Worm (Caenorhabditis elegans) whole organism, L4 larva: Measurements from ENCODE around the gene osm-7.
A peak's percentile ranks its signal among the peaks of the same experiment; 100 is the strongest.

Source experiments
- D1046.2 ChIP-seq: fragments of 200-800 bp; sonication (Bioruptor generic); IDR thresholded peaks from 2 replicates; pipeline ENCODE4 v1.3.6; 2022; ENCODE audit warnings: missing genetic modification characterization, missing compliant biosample characterization
- F10B5.3 ChIP-seq: sonication (generic microtip); optimal IDR thresholded peaks from 2 replicates; lab custom pipeline; 2016; ENCODE audit warnings: mild to moderate bottlenecking, missing genetic modification characterization, missing compliant biosample characterization
- F26F4.8 ChIP-seq: fragments of 200-800 bp; sonication (Bioruptor generic); conservative IDR thresholded peaks from 2 replicates; pipeline ENCODE4 v1.3.6; 2022; ENCODE audit warnings: missing genetic modification characterization, missing compliant biosample characterization
- F44E2.7 ChIP-seq: fragments of 200-800 bp; sonication (Bioruptor generic); IDR thresholded peaks from 2 replicates; pipeline ENCODE4 v2.1.2; 2022; ENCODE audit warnings: missing genetic modification characterization, missing compliant biosample characterization
- ZK337.2 ChIP-seq: fragments of 200-800 bp; sonication (Bioruptor generic); IDR thresholded peaks from 2 replicates; pipeline ENCODE4 v1.3.6; 2022; ENCODE audit warnings: missing genetic modification reagents, missing genetic modification characterization, missing compliant biosample characterization
- aha-1 ChIP-seq: fragments of 150-350 bp; peaks from one replicate; lab custom pipeline; 2014; ENCODE audit warnings: missing biosample characterization, missing genetic modification characterization
- cey-2 ChIP-seq: sonication (generic microtip); optimal IDR thresholded peaks from 3 replicates; lab custom pipeline; 2017; ENCODE audit warnings: missing genetic modification characterization, mild to moderate bottlenecking, missing compliant biosample characterization, antibody characterized with exemption, borderline replicate concordance; ENCODE audit not compliant: insufficient read depth
- daf-16 ChIP-seq, 3 experiments: sonication (generic microtip); optimal IDR thresholded peaks; 2 replicates each; lab custom pipeline; 2016 to 2017; ENCODE audit warnings: missing genetic modification characterization in 3 of 3, missing genetic modification reagents in 3 of 3, mild to moderate bottlenecking in 2 of 3, missing compliant biosample characterization in 2 of 3, missing biosample characterization in 1 of 3, moderate library complexity in 1 of 3
- dmd-6 ChIP-seq: fragments of 200-800 bp; sonication (Bioruptor generic); IDR thresholded peaks from 2 replicates; pipeline ENCODE4 v1.3.6; 2022; ENCODE audit warnings: missing genetic modification reagents, missing genetic modification characterization, missing compliant biosample characterization
- dve-1 ChIP-seq: sonication (generic microtip); optimal IDR thresholded peaks from 2 replicates; lab custom pipeline; 2017; ENCODE audit warnings: antibody characterized with exemption, mild to moderate bottlenecking, missing genetic modification characterization, missing compliant biosample characterization; ENCODE audit not compliant: insufficient read depth
- egl-43 ChIP-seq: fragments of 200-800 bp; sonication (Bioruptor generic); IDR thresholded peaks from 2 replicates; pipeline ENCODE4 v1.3.6; 2022; ENCODE audit warnings: missing genetic modification reagents, missing genetic modification characterization, missing compliant biosample characterization
- fos-1 ChIP-seq: fragments of 150-350 bp; optimal IDR thresholded peaks from 2 replicates; lab custom pipeline; 2014; ENCODE audit warnings: missing biosample characterization, missing genetic modification characterization
- hif-1 ChIP-seq, 2 experiments: sonication (generic microtip); optimal IDR thresholded peaks; 2 replicates each; lab custom pipeline; 2016 to 2017; ENCODE audit warnings: missing compliant biosample characterization in 2 of 2, missing genetic modification characterization in 2 of 2, missing genetic modification reagents in 2 of 2, missing genotype in 2 of 2, mild to moderate bottlenecking in 1 of 2
- hlh-11 ChIP-seq: fragments of 200-800 bp; sonication (Bioruptor generic); optimal IDR thresholded peaks from 2 replicates; lab custom pipeline; 2018; ENCODE audit warnings: mild to moderate bottlenecking, missing genetic modification characterization, missing compliant biosample characterization
- hlh-30 ChIP-seq: sonication (generic microtip); optimal IDR thresholded peaks from 2 replicates; lab custom pipeline; 2017; ENCODE audit warnings: antibody characterized with exemption, mild to moderate bottlenecking, missing genetic modification characterization, missing compliant biosample characterization; ENCODE audit not compliant: insufficient read depth
- lin-1 ChIP-seq: fragments of 200-800 bp; sonication (Bioruptor generic); IDR thresholded peaks from 2 replicates; pipeline ENCODE4 v1.3.6; 2022; ENCODE audit warnings: missing genetic modification reagents, missing genetic modification characterization, missing compliant biosample characterization
- lin-13 ChIP-seq: fragments of 150-350 bp; optimal IDR thresholded peaks from 2 replicates; lab custom pipeline; 2014; ENCODE audit warnings: missing biosample characterization, missing genetic modification reagents, missing genetic modification characterization
- mdt-29 ChIP-seq: fragments of 200-800 bp; sonication (Bioruptor generic); IDR thresholded peaks from 2 replicates; pipeline ENCODE4 v1.3.6; 2022; ENCODE audit warnings: missing genetic modification reagents, missing genetic modification characterization, missing compliant biosample characterization
- mep-1 ChIP-seq: fragments of 150-350 bp; sonication (generic microtip); optimal IDR thresholded peaks from 3 replicates; lab custom pipeline; 2014; ENCODE audit warnings: missing biosample characterization, missing genetic modification characterization
- mxl-3 ChIP-seq: fragments of 200-800 bp; sonication (Bioruptor generic); optimal IDR thresholded peaks from 2 replicates; lab custom pipeline; 2018; ENCODE audit warnings: mild to moderate bottlenecking, missing genetic modification characterization, missing compliant biosample characterization
- nhr-10 ChIP-seq: fragments of 150-350 bp; optimal IDR thresholded peaks from 2 replicates; lab custom pipeline; 2014; ENCODE audit warnings: missing biosample characterization, missing genetic modification characterization
- nhr-102 ChIP-seq: sonication (generic microtip); optimal IDR thresholded peaks from 2 replicates; lab custom pipeline; 2016; ENCODE audit warnings: mild to moderate bottlenecking, missing genetic modification characterization, moderate library complexity, missing compliant biosample characterization
- nhr-111 ChIP-seq: fragments of 200-800 bp; sonication (Bioruptor generic); optimal IDR thresholded peaks from 2 replicates; lab custom pipeline; 2018; ENCODE audit warnings: mild to moderate bottlenecking, missing genetic modification characterization, missing compliant biosample characterization
- nhr-28 ChIP-seq: fragments of 150-350 bp; optimal IDR thresholded peaks from 2 replicates; lab custom pipeline; 2014; ENCODE audit warnings: missing biosample characterization, missing genetic modification characterization
- nhr-48 ChIP-seq: sonication (generic microtip); optimal IDR thresholded peaks from 2 replicates; lab custom pipeline; 2016; ENCODE audit warnings: mild to moderate bottlenecking, missing genetic modification characterization, missing compliant biosample characterization
- nhr-77 ChIP-seq: fragments of 150-350 bp; optimal IDR thresholded peaks from 2 replicates; lab custom pipeline; 2014; ENCODE audit warnings: missing biosample characterization, missing genetic modification characterization
- pha-4 ChIP-seq, 2 experiments: fragments of 150-350 bp in 1 of 2; fragments of 200-800 bp in 1 of 2; sonication (Bioruptor generic) in 1 of 2; IDR thresholded peaks in 1 of 2; optimal IDR thresholded peaks in 1 of 2; 2 replicates each; pipeline versions ENCODE4 v1.3.6 to Lab custom; 2014 to 2022; ENCODE audit warnings: missing genetic modification characterization in 2 of 2, missing genetic modification reagents in 2 of 2, missing biosample characterization in 1 of 2, missing compliant biosample characterization in 1 of 2
- pqm-1 ChIP-seq: sonication (generic microtip); optimal IDR thresholded peaks from 2 replicates; lab custom pipeline; 2017; ENCODE audit warnings: missing biosample characterization, missing genetic modification characterization
- set-16 ChIP-seq: fragments of 200-800 bp; sonication (Bioruptor generic); IDR thresholded peaks from 2 replicates; pipeline ENCODE4 v1.3.6; 2022; ENCODE audit warnings: missing genetic modification reagents, missing genetic modification characterization, missing compliant biosample characterization
- spr-1 ChIP-seq: sonication (generic microtip); optimal IDR thresholded peaks from 2 replicates; lab custom pipeline; 2016; ENCODE audit warnings: mild to moderate bottlenecking, missing genetic modification characterization, missing compliant biosample characterization
- spr-3 ChIP-seq: fragments of 200-800 bp; sonication (Bioruptor generic); optimal IDR thresholded peaks from 2 replicates; lab custom pipeline; 2018; ENCODE audit warnings: mild to moderate bottlenecking, missing genetic modification characterization, missing compliant biosample characterization
- tra-1 ChIP-seq: fragments of 200-800 bp; sonication (Bioruptor generic); IDR thresholded peaks from 2 replicates; pipeline ENCODE4 v1.3.6; 2022; ENCODE audit warnings: missing genetic modification reagents, missing genetic modification characterization, missing compliant biosample characterization
- unc-62 ChIP-seq, 3 experiments: fragments of 150-350 bp in 1 of 3; sonication (generic microtip); optimal IDR thresholded peaks in 2 of 3; peaks in 1 of 3; 1 replicate in 1 of 3; 2 replicates in 2 of 3; lab custom pipeline; 2014 to 2017; ENCODE audit warnings: missing biosample characterization in 3 of 3, missing genetic modification characterization in 3 of 3, missing genetic modification reagents in 3 of 3, missing genotype in 1 of 3
- zag-1 ChIP-seq: fragments of 150-350 bp; optimal IDR thresholded peaks from 2 replicates; lab custom pipeline; 2014; ENCODE audit warnings: missing biosample characterization, missing genetic modification characterization
- zip-2 ChIP-seq: fragments of 150-350 bp; optimal IDR thresholded peaks from 2 replicates; lab custom pipeline; 2014; ENCODE audit warnings: missing biosample characterization, missing genetic modification characterization

osm-7 gene

ce11 chrIII:13604834-13605233 lies 28.9 kb downstream of the osm-7 start:
- TF ChIP-seq egl-43 (GFP tag; lab: Robert Waterston, UW) (peak; percentile 35; the same call in 1 of the 2 replicates), set-16 (GFP tag; lab: Robert Waterston, UW) (peak; percentile 94), nhr-77 (tag; lab: Kevin White, UChicago) (no peak), F10B5.3 (tag; lab: Kevin White, UChicago) (no peak), F26F4.8 (GFP tag; lab: Robert Waterston, UW) (0 out of 2 replicates have a peak, but pooled peaks have one; percentile 6), pha-4 (GFP tag; IDR thresholded peaks at IDR 0.05; lab: Robert Waterston, UW) (0 out of 2 replicates have a peak, but pooled peaks have one; percentile 13), pha-4 (tag; optimal IDR thresholded peaks at IDR 0.05; lab: Kevin White, UChicago) (no peak), nhr-111 (GFP tag; lab: Kevin White, UChicago) (peak; percentile 6), F44E2.7 (GFP tag; lab: Robert Waterston, UW) (0 out of 2 replicates have a peak, but pooled peaks have one; percentile 63), zag-1 (tag; lab: Kevin White, UChicago) (no peak), spr-3 (peak; percentile 57)

DNA sequence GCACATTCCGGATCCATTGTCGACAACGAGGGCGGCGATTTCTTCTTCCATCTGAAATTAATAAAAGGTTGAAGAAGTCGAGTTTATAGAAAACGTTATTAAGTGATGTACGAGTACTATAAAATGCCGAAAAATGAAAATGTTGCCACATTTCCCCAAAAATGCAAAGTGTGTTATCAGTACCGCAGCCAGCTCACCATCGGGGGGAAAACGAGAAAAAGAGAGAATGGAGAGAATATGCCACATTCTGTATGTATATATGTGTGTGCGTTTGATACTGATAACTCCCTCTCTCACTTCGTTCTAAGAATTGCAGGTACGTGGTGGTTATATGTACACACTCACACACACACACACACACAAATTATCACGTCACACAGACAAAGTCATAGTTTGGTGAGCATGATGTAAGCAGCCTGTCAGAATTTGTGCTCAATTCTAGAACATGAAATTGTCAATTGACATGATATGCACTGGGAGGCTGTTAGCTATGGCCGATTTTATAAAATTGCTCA lies 30.1 kb downstream of the osm-7 start, which contains the start of gene act-5:
Gene act-5 (minus strand): TSS at position 51 of the 515 bp plus-strand sequence.
- TF ChIP-seq mep-1 (tag; lab: Kevin White, UChicago) (peak; percentile 23), nhr-102 (tag; lab: Kevin White, UChicago) (peak; percentile 74), D1046.2 (GFP tag; lab: Robert Waterston, UW) (no peak), dmd-6 (GFP tag; lab: Robert Waterston, UW) (peak; percentile 85), hif-1 (tag; optimal IDR thresholded peaks at IDR 0.05; lab: Kevin White, UChicago) (peak in 1 of 2 experiments; percentile 26), hlh-30 (tag; lab: Kevin White, UChicago) (peak; percentile 53), daf-16 (GFP tag; optimal IDR thresholded peaks at IDR 0.05; lab: Kevin White, UChicago) (peak in 1 of 2 experiments; percentile 15), daf-16 (tag; optimal IDR thresholded peaks at IDR 0.05; lab: Kevin White, UChicago) (peak; percentile 90), spr-1 (tag; lab: Kevin White, UChicago) (no peak), zip-2 (tag; lab: Kevin White, UChicago) (no peak), lin-1 (0 out of 2 replicates have a peak, but pooled peaks have one; percentile 39), aha-1 (tag; lab: Kevin White, UChicago) (peak; percentile 94), pha-4 (GFP tag; IDR thresholded peaks at IDR 0.05; lab: Robert Waterston, UW) (no peak), pha-4 (tag; optimal IDR thresholded peaks at IDR 0.05; lab: Kevin White, UChicago) (peak; percentile 6), pqm-1 (tag; lab: Kevin White, UChicago) (peak; percentile 91), fos-1 (tag; lab: Kevin White, UChicago) (no peak), nhr-28 (tag; lab: Kevin White, UChicago) (peak; percentile 91), nhr-10 (tag; lab: Kevin White, UChicago) (peak; percentile 51), tra-1 (GFP tag; lab: Robert Waterston, UW) (peak; percentile 61; the same call in 1 of the 2 replicates), hlh-11 (tag; lab: Kevin White, UChicago) (peak; percentile 87), cey-2 (tag; lab: Kevin White, UChicago) (no peak), dve-1 (peak; percentile 79), nhr-77 (tag; lab: Kevin White, UChicago) (peak; percentile 77), nhr-48 (tag; lab: Kevin White, UChicago) (peak; percentile 69), mxl-3 (GFP tag; lab: Kevin White, UChicago) (peak; percentile 37), ZK337.2 (GFP tag; lab: Robert Waterston, UW) (no peak), lin-13 (GFP tag; lab: Kevin White, UChicago) (peak; percentile 14), unc-62 (GFP tag; optimal IDR thresholded peaks at IDR 0.05 in 1 of 2; lab: Kevin White, UChicago) (peak in 1 of 2 experiments; percentile 93), unc-62 (tag; optimal IDR thresholded peaks at IDR 0.05; lab: Kevin White, UChicago) (no peak), mdt-29 (GFP tag; lab: Robert Waterston, UW) (0 out of 2 replicates have a peak, but pooled peaks have one; percentile 31)
